Fruit fly (Drosophila melanogaster): ENCODE data around the gene CG8001.

The CG8001 gene

DNA sequence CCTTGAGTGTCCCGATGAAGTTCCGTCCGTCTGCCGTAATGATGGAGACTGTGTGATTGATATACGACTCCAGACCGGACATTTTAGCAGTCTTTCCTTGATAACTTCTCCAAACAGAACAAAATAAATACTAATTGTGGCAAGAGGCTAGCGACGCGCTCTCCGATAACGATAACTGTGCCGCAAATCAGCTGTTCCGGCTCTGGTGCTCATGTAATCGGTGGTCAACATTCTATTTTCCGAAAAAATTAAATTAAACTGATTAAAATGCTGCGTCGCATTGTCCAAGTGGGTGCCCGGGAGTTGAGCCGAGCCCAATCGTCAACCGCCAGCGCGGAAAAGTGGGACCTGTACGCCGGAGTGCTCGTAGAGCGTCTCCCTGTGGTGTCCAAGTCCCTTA, 21.3 kb downstream of the CG8001 start, which contains the start of the genes CG2021 and mRpL46:
TSS of gene CG2021 (minus strand) at position 163 of the 400 bp plus-strand sequence.
TSS of gene mRpL46 (plus strand) at position 191 of the 400 bp plus-strand sequence.
- TF ChIP-seq CG16813 (GFP tag; IDR thresholded peaks at IDR 0.05; ENCODE audit: partially characterized antibody) (0 out of 3 replicates have a peak, but pooled peaks have one; percentile 14), crol (GFP tag; IDR thresholded peaks at IDR 0.05) (no peak), onecut (GFP tag; IDR thresholded peaks at IDR 0.05) (no peak), CG9727 (GFP tag; optimal IDR thresholded peaks at IDR 0.05) (no peak), HLHmδ (GFP tag; optimal IDR thresholded peaks at IDR 0.05) (no peak), Hmr (GFP tag; optimal IDR thresholded peaks at IDR 0.05) (no peak), CG8359 (GFP tag; optimal IDR thresholded peaks at IDR 0.05; ENCODE audit: borderline replicate concordance) (no peak), Lpt (GFP tag; optimal IDR thresholded peaks at IDR 0.05) (no peak), Chrac-16 (GFP tag; optimal IDR thresholded peaks at IDR 0.05) (no peak), CG18764 (GFP tag; optimal IDR thresholded peaks at IDR 0.05) (no peak), CG18011 (GFP tag; optimal IDR thresholded peaks at IDR 0.05) (no peak), bbx (GFP tag; IDR thresholded peaks at IDR 0.05; ENCODE audit: partially characterized antibody) (peak; percentile 44), CG4360 (GFP tag; IDR thresholded peaks at IDR 0.05) (no peak), yki (optimal IDR thresholded peaks at IDR 0.05) (no peak), Taf1 (GFP tag; IDR thresholded peaks at IDR 0.05) (no peak), CG7357 (GFP tag; IDR thresholded peaks at IDR 0.05) (no peak), CG6689 (GFP tag; IDR thresholded peaks at IDR 0.05) (no peak), MESR4 (GFP tag; optimal IDR thresholded peaks at IDR 0.05) (peak; percentile 68), CG14014 (GFP tag; IDR thresholded peaks at IDR 0.05) (no peak), Dek (tag; optimal IDR thresholded peaks at IDR 0.05) (no peak), CG34224 (GFP tag; IDR thresholded peaks at IDR 0.05; ENCODE audit: partially characterized antibody) (peak; percentile 38; the same call in 2 of the 3 replicates), zen2 (GFP tag; IDR thresholded peaks at IDR 0.05; ENCODE audit: partially characterized antibody) (peak; percentile 53; the same call in 1 of the 3 replicates), pros (GFP tag; optimal IDR thresholded peaks at IDR 0.05) (no peak), CG3995 (GFP tag; optimal IDR thresholded peaks at IDR 0.05) (no peak), otp (GFP tag; IDR thresholded peaks at IDR 0.05) (no peak), Oli (tag; optimal IDR thresholded peaks at IDR 0.05) (no peak), Trl (optimal IDR thresholded peaks at IDR 0.05) (no peak), Trl (GFP tag; optimal IDR thresholded peaks at IDR 0.05) (no peak), Dp (GFP tag; optimal IDR thresholded peaks at IDR 0.05) (peak; percentile 7), mld (GFP tag; IDR thresholded peaks at IDR 0.05; ENCODE audit: partially characterized antibody) (no peak), Dref (GFP tag; IDR thresholded peaks at IDR 0.05) (peak; percentile 62), CG10209 (GFP tag; optimal IDR thresholded peaks at IDR 0.05) (no peak), E2f2 (GFP tag; IDR thresholded peaks at IDR 0.05) (peak; percentile 29; the same call in 1 of the 2 replicates), CG3065 (GFP tag; optimal IDR thresholded peaks at IDR 0.05) (no peak), CG30020 (tag; optimal IDR thresholded peaks at IDR 0.05) (no peak), vnd (GFP tag; IDR thresholded peaks at IDR 0.05; ENCODE audit: partially characterized antibody) (0 out of 3 replicates have a peak, but pooled peaks have one; percentile 35), CG3838 (GFP tag; optimal IDR thresholded peaks at IDR 0.05) (no peak), BtbVII (GFP tag; optimal IDR thresholded peaks at IDR 0.05) (no peak), HmgD (GFP tag; optimal IDR thresholded peaks at IDR 0.05) (no peak), Dbx (GFP tag; IDR thresholded peaks at IDR 0.05) (no peak), MTF-1 (GFP tag; optimal IDR thresholded peaks at IDR 0.05; ENCODE audit: borderline replicate concordance) (no peak), CrebB (tag; optimal IDR thresholded peaks at IDR 0.05) (no peak), CG8290 (GFP tag; optimal IDR thresholded peaks at IDR 0.05) (no peak), CG8290 (tag; optimal IDR thresholded peaks at IDR 0.05) (no peak), BEAF-32 (GFP tag; optimal IDR thresholded peaks at IDR 0.05) (peak; percentile 8), stc (GFP tag; IDR thresholded peaks at IDR 0.05) (no peak), CG17186 (GFP tag; optimal IDR thresholded peaks at IDR 0.05) (peak; percentile 50), CG11456 (GFP tag; IDR thresholded peaks at IDR 0.05) (no peak), CG4730 (GFP tag; IDR thresholded peaks at IDR 0.05) (no peak), B-H1 (GFP tag; IDR thresholded peaks at IDR 0.05) (no peak), CG3726 (GFP tag; IDR thresholded peaks at IDR 0.05) (no peak), pzg (GFP tag; optimal IDR thresholded peaks at IDR 0.05) (peak; percentile 24)
